Worm (Caenorhabditis elegans) whole organism, early embryonic: ENCODE measurements around the gene fmo-4.

Source experiments
- F13C5.2 ChIP-seq: sonication (generic microtip); optimal IDR thresholded peaks from 2 replicates; lab custom pipeline; 2017; ENCODE audit warnings: mild to moderate bottlenecking, missing genetic modification characterization, inconsistent platforms, missing compliant biosample characterization
- aly-1 ChIP-seq: sonication (generic microtip); optimal IDR thresholded peaks from 2 replicates; lab custom pipeline; 2016; ENCODE audit warnings: missing genetic modification characterization, missing compliant biosample characterization
- ama-1 ChIP-seq: fragments of 150-350 bp; optimal IDR thresholded peaks from 2 replicates; lab custom pipeline; 2014
- ceh-13 ChIP-seq: fragments of 200-800 bp; sonication (Bioruptor generic); optimal IDR thresholded peaks from 2 replicates; lab custom pipeline; 2018; ENCODE audit warnings: mild to moderate bottlenecking, missing genetic modification characterization, missing compliant biosample characterization
- ceh-36 ChIP-seq: sonication (generic microtip); optimal IDR thresholded peaks from 2 replicates; lab custom pipeline; 2016; ENCODE audit warnings: missing genetic modification characterization, inconsistent platforms, missing compliant biosample characterization
- ets-7 ChIP-seq: sonication (generic microtip); optimal IDR thresholded peaks from 2 replicates; lab custom pipeline; 2016; ENCODE audit warnings: missing genotype, missing genetic modification characterization, missing compliant biosample characterization
- flt-1 ChIP-seq: fragments of 200-800 bp; sonication (Bioruptor generic); IDR thresholded peaks from 2 replicates; pipeline ENCODE4 v1.3.6; 2022; ENCODE audit warnings: missing genetic modification characterization, missing compliant biosample characterization
- hmg-4 ChIP-seq: fragments of 200-800 bp; sonication (Bioruptor generic); optimal IDR thresholded peaks from 2 replicates; lab custom pipeline; 2018; ENCODE audit warnings: mild to moderate bottlenecking, missing genetic modification characterization, missing compliant biosample characterization
- hnd-1 ChIP-seq: sonication (generic microtip); optimal IDR thresholded peaks from 2 replicates; lab custom pipeline; 2016; ENCODE audit warnings: missing genetic modification characterization, missing compliant biosample characterization
- scrt-1 ChIP-seq: fragments of 200-800 bp; sonication (Bioruptor generic); IDR thresholded peaks from 2 replicates; pipeline ENCODE4 v1.3.6; 2022; ENCODE audit warnings: missing genetic modification characterization, missing compliant biosample characterization
- tbx-11 ChIP-seq: fragments of 200-800 bp; sonication (Bioruptor generic); IDR thresholded peaks from 2 replicates; pipeline ENCODE4 v1.3.6; 2022; ENCODE audit warnings: missing genetic modification characterization, missing compliant biosample characterization
- tbx-37 ChIP-seq: fragments of 200-800 bp; sonication (Bioruptor generic); conservative IDR thresholded peaks from 2 replicates; pipeline ENCODE4 v1.3.6; 2022; ENCODE audit warnings: missing genetic modification reagents, missing genetic modification characterization, missing compliant biosample characterization
- tra-4 ChIP-seq: sonication (generic microtip); optimal IDR thresholded peaks from 2 replicates; lab custom pipeline; 2017; ENCODE audit warnings: missing genetic modification characterization, missing compliant biosample characterization

DNA sequence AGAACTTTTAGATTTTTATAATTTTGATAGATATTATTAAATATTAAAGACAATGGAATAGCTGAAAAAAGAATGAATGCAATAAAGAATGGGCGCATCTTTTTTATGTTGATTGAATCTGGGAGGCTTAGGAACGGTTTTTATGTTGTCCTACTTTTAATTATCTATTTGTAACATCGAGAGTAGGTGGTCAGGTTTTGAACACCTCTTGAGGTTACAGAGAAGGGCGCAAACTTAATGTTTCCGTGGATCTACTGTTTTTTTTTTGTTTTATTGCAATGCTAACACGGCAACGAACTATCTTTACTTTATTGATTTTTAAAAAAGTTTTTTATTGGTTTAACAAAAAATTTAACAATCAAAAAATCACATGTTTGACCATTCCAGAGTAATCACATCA, 7.4 kb upstream of the fmo-4 start, which contains the start of gene F53F4.7:
- no peak for TF ChIP-seq hnd-1 (tag; lab: Kevin White, UChicago)
- TF ChIP-seq ama-1, result no peak
- TF ChIP-seq aly-1 (tag; lab: Kevin White, UChicago), result no peak
- no peak for TF ChIP-seq flt-1 (GFP tag; lab: Robert Waterston, UW)
- no peak for TF ChIP-seq tbx-11 (GFP tag; lab: Robert Waterston, UW)
- TF ChIP-seq tra-4, result no peak
- TF ChIP-seq ceh-36 (tag; lab: Kevin White, UChicago), result no peak
- no peak for TF ChIP-seq scrt-1 (GFP tag; lab: Robert Waterston, UW)
- no peak for TF ChIP-seq tbx-37 (GFP tag; lab: Robert Waterston, UW)
- TF ChIP-seq F13C5.2 (tag; lab: Kevin White, UChicago), result no peak
- TF ChIP-seq hmg-4 (GFP tag; lab: Kevin White, UChicago), result no peak
- no peak for TF ChIP-seq ceh-13 (GFP tag; lab: Kevin White, UChicago)
- TF ChIP-seq ets-7 (tag; lab: Kevin White, UChicago), result no peak
